Worm (Caenorhabditis elegans) whole organism, early embryonic: ENCODE measurements around the gene dmsr-4.
A peak's percentile ranks its signal among the peaks of the same experiment; 100 is the strongest.

Experiments used
- F13C5.2 ChIP-seq: sonication (generic microtip); optimal IDR thresholded peaks from 2 replicates; lab custom pipeline; 2017; ENCODE audit warnings: mild to moderate bottlenecking, missing genetic modification characterization, inconsistent platforms, missing compliant biosample characterization
- aly-1 ChIP-seq: sonication (generic microtip); optimal IDR thresholded peaks from 2 replicates; lab custom pipeline; 2016; ENCODE audit warnings: missing genetic modification characterization, missing compliant biosample characterization
- ama-1 ChIP-seq: fragments of 150-350 bp; optimal IDR thresholded peaks from 2 replicates; lab custom pipeline; 2014
- ceh-13 ChIP-seq: fragments of 200-800 bp; sonication (Bioruptor generic); optimal IDR thresholded peaks from 2 replicates; lab custom pipeline; 2018; ENCODE audit warnings: mild to moderate bottlenecking, missing genetic modification characterization, missing compliant biosample characterization
- ets-7 ChIP-seq: sonication (generic microtip); optimal IDR thresholded peaks from 2 replicates; lab custom pipeline; 2016; ENCODE audit warnings: missing genotype, missing genetic modification characterization, missing compliant biosample characterization
- flt-1 ChIP-seq: fragments of 200-800 bp; sonication (Bioruptor generic); IDR thresholded peaks from 2 replicates; pipeline ENCODE4 v1.3.6; 2022; ENCODE audit warnings: missing genetic modification characterization, missing compliant biosample characterization
- hmbx-1 ChIP-seq: sonication (generic microtip); optimal IDR thresholded peaks from 2 replicates; lab custom pipeline; 2016; ENCODE audit warnings: mild to moderate bottlenecking, missing genetic modification characterization, missing compliant biosample characterization
- hnd-1 ChIP-seq: sonication (generic microtip); optimal IDR thresholded peaks from 2 replicates; lab custom pipeline; 2016; ENCODE audit warnings: missing genetic modification characterization, missing compliant biosample characterization
- scrt-1 ChIP-seq: fragments of 200-800 bp; sonication (Bioruptor generic); IDR thresholded peaks from 2 replicates; pipeline ENCODE4 v1.3.6; 2022; ENCODE audit warnings: missing genetic modification characterization, missing compliant biosample characterization
- tbx-11 ChIP-seq: fragments of 200-800 bp; sonication (Bioruptor generic); IDR thresholded peaks from 2 replicates; pipeline ENCODE4 v1.3.6; 2022; ENCODE audit warnings: missing genetic modification characterization, missing compliant biosample characterization
- tbx-37 ChIP-seq: fragments of 200-800 bp; sonication (Bioruptor generic); conservative IDR thresholded peaks from 2 replicates; pipeline ENCODE4 v1.3.6; 2022; ENCODE audit warnings: missing genetic modification reagents, missing genetic modification characterization, missing compliant biosample characterization
- tra-4 ChIP-seq: sonication (generic microtip); optimal IDR thresholded peaks from 2 replicates; lab custom pipeline; 2017; ENCODE audit warnings: missing genetic modification characterization, missing compliant biosample characterization

ce11 chrII:347734-348133 lies 9.1 kb downstream of the dmsr-4 start, which contains the start of gene D1069.3:
- no peak for TF ChIP-seq ceh-13 (GFP tag; lab: Kevin White, UChicago)
- TF ChIP-seq tra-4: no peak
- no peak for TF ChIP-seq tbx-11 (GFP tag; lab: Robert Waterston, UW)
- TF ChIP-seq flt-1 (GFP tag; lab: Robert Waterston, UW): no peak
- no peak for TF ChIP-seq scrt-1 (GFP tag; lab: Robert Waterston, UW)
- TF ChIP-seq hmbx-1 (tag; lab: Kevin White, UChicago): no peak
- TF ChIP-seq ama-1: no peak
- no peak for TF ChIP-seq hnd-1 (tag; lab: Kevin White, UChicago)
- TF ChIP-seq aly-1: no peak
- peak; percentile 19 for TF ChIP-seq F13C5.2 (tag; lab: Kevin White, UChicago)
- no peak for TF ChIP-seq tbx-37
- no peak for TF ChIP-seq ets-7 (tag; lab: Kevin White, UChicago)
